Worm (Caenorhabditis elegans): ENCODE measurements around the gene btb-16.

Gene btb-16

ce11 chrII:3259254-3259653 is 37.4 kb upstream of the btb-16 start, which contains the start of gene gcy-19:
Gene gcy-19, minus strand, starts transcription at chrII:3259354.
- TF ChIP-seq ztf-11 (tag; optimal IDR thresholded peaks at IDR 0.05) (no peak), sma-9 (GFP tag; optimal IDR thresholded peaks at IDR 0.05) (no peak), sma-9 (tag; optimal IDR thresholded peaks at IDR 0.05) (no peak), nhr-10 (tag; optimal IDR thresholded peaks at IDR 0.05) (no peak), egl-27 (tag; optimal IDR thresholded peaks at IDR 0.05) (no peak), C34F6.9 (tag; optimal IDR thresholded peaks at IDR 0.05) (no peak), nhr-11 (tag; optimal IDR thresholded peaks at IDR 0.05) (no peak), aly-2 (tag; optimal IDR thresholded peaks at IDR 0.05) (no peak), nhr-77 (tag; optimal IDR thresholded peaks at IDR 0.05) (no peak), unc-55 (GFP tag; optimal IDR thresholded peaks at IDR 0.05) (no peak), skn-1 (tag; optimal IDR thresholded peaks at IDR 0.05) (no peak), fos-1 (tag; optimal IDR thresholded peaks at IDR 0.05) (no peak), nhr-23 (tag; optimal IDR thresholded peaks at IDR 0.05) (no peak), ama-1 (optimal IDR thresholded peaks at IDR 0.05) (no peak), sma-3 (GFP tag; optimal IDR thresholded peaks at IDR 0.05) (no peak), mdl-1 (tag; optimal IDR thresholded peaks at IDR 0.05) (no peak), ceh-82 (tag; optimal IDR thresholded peaks at IDR 0.05) (no peak), elt-1 (tag; optimal IDR thresholded peaks at IDR 0.05) (no peak), ztf-1 (GFP tag; conservative IDR thresholded peaks at IDR 0.05) (no peak), lin-13 (GFP tag; optimal IDR thresholded peaks at IDR 0.05) (no peak)

ce11 chrII:3262504-3262903 is 34.2 kb upstream of the btb-16 start, which contains the start of gene F02E11.2:
Gene F02E11.2, plus strand, starts transcription at chrII:3262804.
- TF ChIP-seq fos-1 (tag; optimal IDR thresholded peaks at IDR 0.05) (no peak), egl-27 (tag; optimal IDR thresholded peaks at IDR 0.05) (no peak), peb-1 (tag; optimal IDR thresholded peaks at IDR 0.05) (no peak), lin-11 (tag; optimal IDR thresholded peaks at IDR 0.05) (no peak), ztf-11 (tag; optimal IDR thresholded peaks at IDR 0.05) (no peak), blmp-1 (tag; optimal IDR thresholded peaks at IDR 0.05; ENCODE audit: insufficient read depth) (no peak), unc-62 (GFP tag; optimal IDR thresholded peaks at IDR 0.05) (no peak), unc-39 (tag; optimal IDR thresholded peaks at IDR 0.05) (no peak), nhr-12 (tag; optimal IDR thresholded peaks at IDR 0.05) (no peak), sma-9 (GFP tag; optimal IDR thresholded peaks at IDR 0.05) (no peak), sma-9 (tag; optimal IDR thresholded peaks at IDR 0.05) (no peak), F13H6.1 (tag; optimal IDR thresholded peaks at IDR 0.05) (no peak), lsy-2 (tag; optimal IDR thresholded peaks at IDR 0.05) (no peak), R02D3.7 (tag; optimal IDR thresholded peaks at IDR 0.05) (no peak), aly-2 (tag; optimal IDR thresholded peaks at IDR 0.05) (no peak), ztf-4 (tag; optimal IDR thresholded peaks at IDR 0.05) (no peak), lin-39 (tag; optimal IDR thresholded peaks at IDR 0.05) (no peak), skn-1 (tag; optimal IDR thresholded peaks at IDR 0.05) (no peak), crh-2 (tag; optimal IDR thresholded peaks at IDR 0.05) (no peak)

ce11 chrII:3264704-3265103 is 32.0 kb upstream of the btb-16 start:
- no peak for TF ChIP-seq unc-62 (GFP tag; optimal IDR thresholded peaks at IDR 0.05)
- no peak for TF ChIP-seq nhr-77 (tag; optimal IDR thresholded peaks at IDR 0.05)
- TF ChIP-seq elt-1 (tag; optimal IDR thresholded peaks at IDR 0.05), result no peak
- no peak for TF ChIP-seq unc-55 (GFP tag; optimal IDR thresholded peaks at IDR 0.05)
- TF ChIP-seq lsy-2 (tag; optimal IDR thresholded peaks at IDR 0.05), result no peak
- TF ChIP-seq sma-9 (GFP tag; optimal IDR thresholded peaks at IDR 0.05), result no peak
- no peak for TF ChIP-seq sma-9 (tag; optimal IDR thresholded peaks at IDR 0.05)
- TF ChIP-seq gmeb-1 (tag; optimal IDR thresholded peaks at IDR 0.05), result no peak

ce11 chrII:3267365-3267764 is 29.3 kb upstream of the btb-16 start, which contains the start of gene F02E11.7:
Gene F02E11.7, plus strand, starts transcription at chrII:3267665.
- TF ChIP-seq nhr-21 (tag; optimal IDR thresholded peaks at IDR 0.05), result no peak
- TF ChIP-seq nhr-12 (tag; optimal IDR thresholded peaks at IDR 0.05), result no peak
- no peak for TF ChIP-seq ceh-82 (tag; optimal IDR thresholded peaks at IDR 0.05)
- TF ChIP-seq nhr-77 (tag; optimal IDR thresholded peaks at IDR 0.05), result no peak
- no peak for TF ChIP-seq sma-9 (GFP tag; optimal IDR thresholded peaks at IDR 0.05)
- no peak for TF ChIP-seq sma-9 (tag; optimal IDR thresholded peaks at IDR 0.05)
- TF ChIP-seq lin-13 (GFP tag; optimal IDR thresholded peaks at IDR 0.05), result no peak
- no peak for TF ChIP-seq gmeb-1 (tag; optimal IDR thresholded peaks at IDR 0.05)
- no peak for TF ChIP-seq crh-2 (tag; optimal IDR thresholded peaks at IDR 0.05)
- TF ChIP-seq sem-4 (tag; optimal IDR thresholded peaks at IDR 0.05), result no peak
- TF ChIP-seq elt-3 (tag; optimal IDR thresholded peaks at IDR 0.05), result no peak

All from whole organism, L2 larva.